Worm (Caenorhabditis elegans) whole organism, L1 larva: ENCODE data around the gene idpp-13.

Experiments
- alr-1 ChIP-seq: fragments of 200-800 bp; sonication (Bioruptor generic); optimal IDR thresholded peaks from 2 replicates; lab custom pipeline; 2018; ENCODE audit warnings: borderline replicate concordance, mild to moderate bottlenecking, missing genetic modification characterization, missing compliant biosample characterization
- efl-3 ChIP-seq: fragments of 200-800 bp; sonication (Bioruptor generic); optimal IDR thresholded peaks from 2 replicates; lab custom pipeline; 2018; ENCODE audit warnings: mild to moderate bottlenecking, missing genetic modification characterization, missing compliant biosample characterization
- fos-1 ChIP-seq: fragments of 150-350 bp; optimal IDR thresholded peaks from 2 replicates; lab custom pipeline; 2014; ENCODE audit warnings: missing biosample characterization, missing genetic modification characterization
- mef-2 ChIP-seq: fragments of 150-350 bp; optimal IDR thresholded peaks from 2 replicates; lab custom pipeline; 2014; ENCODE audit warnings: missing biosample characterization, missing genetic modification characterization
- nhr-12 ChIP-seq: sonication (generic microtip); optimal IDR thresholded peaks from 2 replicates; lab custom pipeline; 2017; ENCODE audit warnings: missing biosample characterization, missing genetic modification characterization
- nhr-237 ChIP-seq: fragments of 150-350 bp; optimal IDR thresholded peaks from 2 replicates; lab custom pipeline; 2014; ENCODE audit warnings: missing biosample characterization, missing genetic modification characterization
- rnt-1 ChIP-seq: sonication (generic microtip); optimal IDR thresholded peaks from 2 replicates; lab custom pipeline; 2016; ENCODE audit warnings: mild to moderate bottlenecking, missing genetic modification characterization, moderate library complexity, missing compliant biosample characterization
- snu-23 ChIP-seq: sonication (generic microtip); optimal IDR thresholded peaks from 2 replicates; lab custom pipeline; 2016; ENCODE audit warnings: missing genetic modification characterization, missing compliant biosample characterization
- xbp-1 ChIP-seq: sonication (generic microtip); optimal IDR thresholded peaks from 2 replicates; lab custom pipeline; 2016; ENCODE audit warnings: missing genetic modification characterization, missing compliant biosample characterization
- zag-1 ChIP-seq: fragments of 150-350 bp; optimal IDR thresholded peaks from 2 replicates; lab custom pipeline; 2014; ENCODE audit warnings: missing biosample characterization, missing genetic modification characterization

DNA sequence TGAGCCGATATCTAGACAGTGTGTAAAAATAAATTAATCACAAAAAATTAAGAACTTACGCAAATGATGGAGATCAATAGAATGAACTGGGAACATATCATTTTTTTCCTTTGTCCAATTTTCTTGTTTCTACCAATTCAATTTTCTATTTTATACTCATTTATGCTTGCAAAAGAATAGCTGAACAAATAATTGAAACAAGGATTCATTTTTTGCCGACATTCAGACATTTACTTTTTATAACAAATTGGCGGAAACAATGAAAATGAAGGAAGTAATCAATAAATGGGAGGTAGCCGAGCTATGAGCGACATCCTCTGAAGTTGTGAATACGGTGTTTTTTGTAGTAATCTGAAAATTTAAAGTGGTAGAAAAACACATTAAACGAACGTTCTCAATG lies at the start of gene idpp-13:
- TF ChIP-seq fos-1 (tag; lab: Kevin White, UChicago) (no peak), xbp-1 (no peak), nhr-12 (tag; lab: Kevin White, UChicago) (no peak), mef-2 (no peak), rnt-1 (tag; lab: Kevin White, UChicago) (no peak), nhr-237 (no peak), snu-23 (GFP tag; lab: Kevin White, UChicago) (no peak), alr-1 (tag; lab: Kevin White, UChicago) (no peak), efl-3 (GFP tag; lab: Kevin White, UChicago) (no peak), zag-1 (tag; lab: Kevin White, UChicago) (no peak)
